Worm (Caenorhabditis elegans) whole organism, L4 larva: Measurements from ENCODE around the gene Y9C9A.16.

Source experiments
- F26F4.8 ChIP-seq: fragments of 200-800 bp; sonication (Bioruptor generic); conservative IDR thresholded peaks from 2 replicates; pipeline ENCODE4 v1.3.6; 2022; ENCODE audit warnings: missing genetic modification characterization, missing compliant biosample characterization
- F49E8.2 ChIP-seq: sonication (generic microtip); optimal IDR thresholded peaks from 2 replicates; lab custom pipeline; 2016; ENCODE audit warnings: missing compliant biosample characterization, mild to moderate bottlenecking, missing genetic modification characterization, borderline replicate concordance
- Y105C5A.15 ChIP-seq: fragments of 200-800 bp; sonication (Bioruptor generic); IDR thresholded peaks from 2 replicates; pipeline ENCODE4 v1.3.6; 2022; ENCODE audit warnings: missing genetic modification characterization, missing compliant biosample characterization
- Y5F2A.4 ChIP-seq: fragments of 200-800 bp; sonication (Bioruptor generic); optimal IDR thresholded peaks from 2 replicates; lab custom pipeline; 2018; ENCODE audit warnings: mild to moderate bottlenecking, missing genetic modification characterization, missing compliant biosample characterization
- aha-1 ChIP-seq: fragments of 150-350 bp; peaks from one replicate; lab custom pipeline; 2014; ENCODE audit warnings: missing biosample characterization, missing genetic modification characterization
- aly-2 ChIP-seq: sonication (generic microtip); optimal IDR thresholded peaks from 2 replicates; lab custom pipeline; 2018; ENCODE audit warnings: missing biosample characterization, missing genetic modification characterization
- arid-1 ChIP-seq: fragments of 200-800 bp; sonication (Bioruptor generic); conservative IDR thresholded peaks from 2 replicates; pipeline ENCODE4 v1.3.6; 2022; ENCODE audit warnings: missing genetic modification reagents, missing genetic modification characterization, missing compliant biosample characterization
- ces-1 ChIP-seq: fragments of 150-350 bp; sonication (generic microtip); optimal IDR thresholded peaks from 4 replicates; lab custom pipeline; 2014; ENCODE audit warnings: missing biosample characterization, missing genetic modification reagents, missing genetic modification characterization
- daf-19 ChIP-seq: fragments of 200-800 bp; sonication (Bioruptor generic); conservative IDR thresholded peaks from 2 replicates; pipeline ENCODE4 v1.3.6; 2022; ENCODE audit warnings: missing genetic modification characterization, missing compliant biosample characterization
- dmd-9 ChIP-seq: fragments of 200-800 bp; sonication (Bioruptor generic); IDR thresholded peaks from 2 replicates; pipeline ENCODE4 v1.3.6; 2022; ENCODE audit warnings: missing genetic modification reagents, missing genetic modification characterization, missing compliant biosample characterization
- dpl-1 ChIP-seq: fragments of 150-350 bp; optimal IDR thresholded peaks from 2 replicates; lab custom pipeline; 2014; ENCODE audit warnings: missing biosample characterization, missing genetic modification reagents, missing genetic modification characterization
- egl-27 ChIP-seq: sonication (generic microtip); optimal IDR thresholded peaks from 3 replicates; lab custom pipeline; 2017; ENCODE audit warnings: missing biosample characterization, missing genetic modification reagents, missing genetic modification characterization
- fkh-10 ChIP-seq: fragments of 150-350 bp; optimal IDR thresholded peaks from 2 replicates; lab custom pipeline; 2014; ENCODE audit warnings: missing biosample characterization, missing genetic modification reagents, missing genetic modification characterization
- gei-8 ChIP-seq: fragments of 200-800 bp; sonication (Bioruptor generic); optimal IDR thresholded peaks from 2 replicates; lab custom pipeline; 2018; ENCODE audit warnings: mild to moderate bottlenecking, missing genetic modification characterization, missing compliant biosample characterization
- hmg-1.1 ChIP-seq: fragments of 200-800 bp; sonication (Bioruptor generic); IDR thresholded peaks from 2 replicates; pipeline ENCODE4 v1.3.6; 2022; ENCODE audit warnings: missing genetic modification reagents, missing genetic modification characterization, missing compliant biosample characterization
- jun-1 ChIP-seq: fragments of 150-350 bp; optimal IDR thresholded peaks from 2 replicates; lab custom pipeline; 2014; ENCODE audit warnings: missing biosample characterization, missing genetic modification reagents, missing genetic modification characterization
- lim-7 ChIP-seq: fragments of 200-800 bp; sonication (Bioruptor generic); IDR thresholded peaks from 2 replicates; pipeline ENCODE4 v1.3.6; 2022; ENCODE audit warnings: missing genetic modification characterization, missing compliant biosample characterization
- lin-1 ChIP-seq: fragments of 200-800 bp; sonication (Bioruptor generic); IDR thresholded peaks from 2 replicates; pipeline ENCODE4 v1.3.6; 2022; ENCODE audit warnings: missing genetic modification reagents, missing genetic modification characterization, missing compliant biosample characterization
- lin-13 ChIP-seq: fragments of 150-350 bp; optimal IDR thresholded peaks from 2 replicates; lab custom pipeline; 2014; ENCODE audit warnings: missing biosample characterization, missing genetic modification reagents, missing genetic modification characterization
- lin-38 ChIP-seq: fragments of 200-800 bp; sonication (Bioruptor generic); IDR thresholded peaks from 2 replicates; pipeline ENCODE4 v1.3.6; 2022; ENCODE audit warnings: missing genetic modification reagents, missing genetic modification characterization, missing compliant biosample characterization
- lir-3 ChIP-seq: sonication (generic microtip); optimal IDR thresholded peaks from 2 replicates; lab custom pipeline; 2016; ENCODE audit warnings: mild to moderate bottlenecking, missing genetic modification characterization, missing compliant biosample characterization
- madf-5 ChIP-seq, 2 experiments: fragments of 200-800 bp; sonication (Bioruptor generic); IDR thresholded peaks; 2 replicates each; pipeline ENCODE4 v1.3.6; 2022; ENCODE audit warnings: missing compliant biosample characterization in 2 of 2, missing genetic modification characterization in 2 of 2
- mxl-2 ChIP-seq: fragments of 200-800 bp; sonication (Bioruptor generic); conservative IDR thresholded peaks from 2 replicates; pipeline ENCODE4 v1.3.6; 2022; ENCODE audit warnings: missing genetic modification reagents, missing genetic modification characterization, missing compliant biosample characterization
- nhr-10 ChIP-seq: fragments of 150-350 bp; optimal IDR thresholded peaks from 2 replicates; lab custom pipeline; 2014; ENCODE audit warnings: missing biosample characterization, missing genetic modification characterization
- nhr-102 ChIP-seq: sonication (generic microtip); optimal IDR thresholded peaks from 2 replicates; lab custom pipeline; 2016; ENCODE audit warnings: mild to moderate bottlenecking, missing genetic modification characterization, moderate library complexity, missing compliant biosample characterization
- nhr-42 ChIP-seq: fragments of 200-800 bp; sonication (Bioruptor generic); IDR thresholded peaks from 2 replicates; pipeline ENCODE4 v1.3.6; 2022; ENCODE audit warnings: missing genetic modification characterization, missing compliant biosample characterization
- saeg-2 ChIP-seq: fragments of 200-800 bp; sonication (Bioruptor generic); IDR thresholded peaks from 2 replicates; pipeline ENCODE4 v1.3.6; 2022; ENCODE audit warnings: missing genetic modification reagents, missing genetic modification characterization, missing compliant biosample characterization
- sdz-12 ChIP-seq: fragments of 200-800 bp; sonication (Bioruptor generic); optimal IDR thresholded peaks from 2 replicates; lab custom pipeline; 2018; ENCODE audit warnings: mild to moderate bottlenecking, missing genetic modification characterization, missing compliant biosample characterization
- set-16 ChIP-seq: fragments of 200-800 bp; sonication (Bioruptor generic); IDR thresholded peaks from 2 replicates; pipeline ENCODE4 v1.3.6; 2022; ENCODE audit warnings: missing genetic modification reagents, missing genetic modification characterization, missing compliant biosample characterization
- snpc-1.2 ChIP-seq: fragments of 200-800 bp; sonication (Bioruptor generic); IDR thresholded peaks from 2 replicates; pipeline ENCODE4 v1.3.6; 2022; ENCODE audit warnings: missing genetic modification reagents, missing genetic modification characterization, missing compliant biosample characterization
- tag-97 ChIP-seq: fragments of 200-800 bp; sonication (Bioruptor generic); IDR thresholded peaks from 2 replicates; pipeline ENCODE4 v1.3.6; 2022; ENCODE audit warnings: missing genetic modification characterization, missing compliant biosample characterization
- tra-1 ChIP-seq: fragments of 200-800 bp; sonication (Bioruptor generic); IDR thresholded peaks from 2 replicates; pipeline ENCODE4 v1.3.6; 2022; ENCODE audit warnings: missing genetic modification reagents, missing genetic modification characterization, missing compliant biosample characterization
- unc-130 ChIP-seq: sonication (generic microtip); optimal IDR thresholded peaks from 2 replicates; lab custom pipeline; 2016; ENCODE audit warnings: missing genetic modification reagents, missing genetic modification characterization, missing compliant biosample characterization
- unc-62 ChIP-seq, 3 experiments: fragments of 150-350 bp in 1 of 3; sonication (generic microtip); optimal IDR thresholded peaks in 2 of 3; peaks in 1 of 3; 1 replicate in 1 of 3; 2 replicates in 2 of 3; lab custom pipeline; 2014 to 2017; ENCODE audit warnings: missing biosample characterization in 3 of 3, missing genetic modification characterization in 3 of 3, missing genetic modification reagents in 3 of 3, missing genotype in 1 of 3
- vab-7 ChIP-seq: fragments of 200-800 bp; sonication (Bioruptor generic); IDR thresholded peaks from 2 replicates; pipeline ENCODE4 v1.3.6; 2022; ENCODE audit warnings: missing genetic modification reagents, missing genetic modification characterization, missing compliant biosample characterization

Y9C9A.16 gene

ce11 chrIV:4982477-4982876 is 6.6 kb upstream of the Y9C9A.16 start, which contains the start of gene E03H12.4:
Gene E03H12.4 (plus strand): TSS chrIV:4982596.
- TF ChIP-seq unc-62 (GFP tag; optimal IDR thresholded peaks at IDR 0.05 in 1 of 2; lab: Kevin White, UChicago) (peak in 1 of 2 experiments; percentile 96), unc-62 (tag; optimal IDR thresholded peaks at IDR 0.05; lab: Kevin White, UChicago) (no peak), lir-3 (tag; lab: Kevin White, UChicago) (no peak), lin-1 (GFP tag; lab: Robert Waterston, UW) (no peak), sdz-12 (GFP tag; lab: Kevin White, UChicago) (no peak)
- TF ChIP-seq, all 104 proteins: peak for 1

DNA sequence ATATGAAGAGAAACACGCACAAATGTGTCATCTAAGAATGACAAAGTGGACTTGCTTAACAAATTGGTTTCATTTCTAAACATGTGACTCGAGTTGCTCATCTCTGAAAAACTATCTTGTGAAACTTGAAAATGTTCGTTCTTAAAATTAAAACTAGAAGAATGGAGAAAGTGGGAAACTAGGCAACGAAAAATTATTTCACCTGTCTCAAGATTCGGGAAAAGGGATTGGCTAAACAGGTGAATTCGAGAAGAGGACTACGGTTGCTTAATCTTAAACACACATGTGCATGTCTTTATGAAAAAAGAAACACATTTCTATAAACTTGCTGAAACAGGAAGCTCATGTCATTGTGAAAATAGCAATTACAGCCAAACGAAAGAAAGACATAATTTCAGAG is 5.1 kb upstream of the Y9C9A.16 start, which contains the start of gene srz-24:
Gene srz-24, minus strand, starts transcription at position 101 of the 400 bp plus-strand sequence.
- TF ChIP-seq egl-27 (tag; lab: Kevin White, UChicago) (no peak), dmd-9 (GFP tag; lab: Robert Waterston, UW) (no peak), dpl-1 (GFP tag; lab: Kevin White, UChicago) (no peak), snpc-1.2 (GFP tag; lab: Robert Waterston, UW) (no peak), lim-7 (GFP tag; lab: Robert Waterston, UW) (no peak), mxl-2 (GFP tag; lab: Robert Waterston, UW) (no peak), unc-62 (GFP tag; optimal IDR thresholded peaks at IDR 0.05 in 1 of 2; lab: Kevin White, UChicago) (no peak), unc-62 (tag; optimal IDR thresholded peaks at IDR 0.05; lab: Kevin White, UChicago) (no peak), Y5F2A.4 (GFP tag; lab: Kevin White, UChicago) (no peak), tag-97 (GFP tag; lab: Robert Waterston, UW) (no peak), jun-1 (tag; lab: Kevin White, UChicago) (no peak), nhr-102 (tag; lab: Kevin White, UChicago) (no peak), lin-13 (GFP tag; lab: Kevin White, UChicago) (no peak)

DNA sequence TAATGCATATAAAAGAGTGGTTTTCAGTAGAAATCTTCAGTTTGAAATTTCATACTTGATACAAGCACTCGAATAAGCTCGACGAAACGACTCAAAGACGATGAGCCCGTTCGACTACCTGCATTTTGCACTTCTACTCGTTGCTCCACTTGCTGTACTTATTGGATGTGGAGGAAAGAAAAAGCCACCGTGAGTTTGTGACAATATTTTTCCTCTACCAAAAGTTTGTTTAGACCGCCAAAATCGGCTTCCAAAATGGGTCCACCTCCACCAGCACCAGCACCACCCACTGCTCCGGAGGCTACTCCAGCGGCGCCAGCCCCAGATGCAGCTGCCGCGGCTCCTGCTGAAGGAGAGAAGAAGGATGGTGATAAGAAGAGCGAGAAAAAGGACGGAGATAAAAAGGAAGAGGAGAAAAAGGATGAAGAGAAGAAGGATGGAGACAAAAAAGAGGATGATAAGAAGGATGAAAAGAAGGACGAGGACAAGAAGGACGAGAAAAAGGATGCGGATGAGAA is 1.3 kb upstream of the Y9C9A.16 start, which contains the start of gene E03H12.5:
Gene E03H12.5, plus strand, starts transcription at position 51 of the 518 bp plus-strand sequence.
- TF ChIP-seq dpl-1 (GFP tag; lab: Kevin White, UChicago), result no peak
- TF ChIP-seq nhr-42, result no peak
- no peak for TF ChIP-seq madf-5 (GFP tag; IDR thresholded peaks at IDR 0.05; lab: Robert Waterston, UW)
- TF ChIP-seq unc-130 (GFP tag; lab: Kevin White, UChicago), result no peak
- TF ChIP-seq fkh-10 (GFP tag; lab: Kevin White, UChicago), result no peak
- TF ChIP-seq saeg-2, result no peak
- TF ChIP-seq tra-1 (GFP tag; lab: Robert Waterston, UW), result no peak
- peak; percentile 91; the same call in 1 of the 2 replicates for TF ChIP-seq set-16
- TF ChIP-seq mxl-2 (GFP tag; lab: Robert Waterston, UW), result 0 out of 2 replicates have a peak, but pooled peaks have one; percentile 8
- no peak for TF ChIP-seq arid-1 (GFP tag; lab: Robert Waterston, UW)
- TF ChIP-seq hmg-1.1 (GFP tag; lab: Robert Waterston, UW), result no peak
- TF ChIP-seq, all 104 proteins: peak for 2

ce11 chrIV:4969419-4969818 is 6.5 kb downstream of the Y9C9A.16 start, which contains the start of gene Y9C9A.13:
Gene Y9C9A.13 (minus strand): TSS chrIV:4969519.
- TF ChIP-seq F49E8.2 (no peak), F26F4.8 (GFP tag; lab: Robert Waterston, UW) (no peak), daf-19 (no peak), aha-1 (tag; lab: Kevin White, UChicago) (no peak), vab-7 (no peak), Y105C5A.15 (GFP tag; lab: Robert Waterston, UW) (no peak), ces-1 (no peak), gei-8 (GFP tag; lab: Kevin White, UChicago) (no peak), aly-2 (no peak), nhr-10 (tag; lab: Kevin White, UChicago) (no peak), lin-38 (GFP tag; lab: Robert Waterston, UW) (no peak)
